Worm (Caenorhabditis elegans) whole organism, dauer: ENCODE results near the gene ifd-2.

Experiments used
- unc-62 ChIP-seq: sonication (generic microtip); optimal IDR thresholded peaks from 2 replicates; lab custom pipeline; 2017; ENCODE audit warnings: missing biosample characterization, missing genetic modification reagents, missing genetic modification characterization

ifd-2 gene

ce11 chrX:770537-770936, 45.2 kb downstream of the ifd-2 start, which contains the start of gene T04G9.7:
TSS of gene T04G9.7 (plus strand) at chrX:770837.
- no peak for TF ChIP-seq unc-62 (GFP tag; lab: Kevin White, UChicago)

- no peak for TF ChIP-seq unc-62 (GFP tag; lab: Kevin White, UChicago)
These were observed 46.2 kb downstream of the ifd-2 start for ce11 chrX:769550-769949.

- no peak for TF ChIP-seq unc-62 (GFP tag; lab: Kevin White, UChicago)
These were observed 47.6 kb downstream of the ifd-2 start, which contains the start of the genes trap-2 and ile-2 for ce11 chrX:768061-768646. TSS of gene trap-2 (minus strand) at chrX:768069. TSS of gene ile-2 (plus strand) at chrX:768596.
